Fruit fly (Drosophila melanogaster) S2 (cell line): ENCODE results near the gene SKIP.

Experiments used
- CG8478 ChIP-seq: fragments of >200 bp; optimal IDR thresholded peaks from 2 replicates; lab custom pipeline; 2018
- CTCF ChIP-seq, 2 experiments: fragments of >200 bp; optimal IDR thresholded peaks; 2 replicates each; lab custom pipeline; 2018

DNA sequence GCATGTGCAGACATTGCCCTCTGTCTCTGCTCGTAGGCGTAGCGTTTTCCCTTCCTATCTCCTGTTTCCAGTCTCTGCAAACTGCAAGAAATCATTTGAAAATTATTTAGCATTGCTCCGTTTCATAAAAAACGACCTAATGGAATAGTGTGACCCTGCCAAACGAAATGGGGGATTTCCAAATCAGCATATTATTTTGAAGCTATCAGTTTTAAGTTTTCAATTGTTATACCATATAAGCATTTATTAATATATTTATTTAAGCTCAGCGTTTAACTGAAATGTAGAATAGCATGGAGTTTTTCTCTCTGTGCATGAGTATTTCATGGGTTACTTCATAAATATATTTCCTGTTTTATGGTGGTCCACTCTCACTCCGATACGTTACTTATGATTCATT lies 48.6 kb downstream of the SKIP start:
- TF ChIP-seq CTCF (optimal IDR thresholded peaks at IDR 0.05; lab: Kevin White, UChicago) (no peak), CG8478 (lab: Kevin White, UChicago) (no peak)
